Fruit fly (Drosophila melanogaster): Measurements from ENCODE around the gene Cyp12e1.

Gene Cyp12e1

DNA sequence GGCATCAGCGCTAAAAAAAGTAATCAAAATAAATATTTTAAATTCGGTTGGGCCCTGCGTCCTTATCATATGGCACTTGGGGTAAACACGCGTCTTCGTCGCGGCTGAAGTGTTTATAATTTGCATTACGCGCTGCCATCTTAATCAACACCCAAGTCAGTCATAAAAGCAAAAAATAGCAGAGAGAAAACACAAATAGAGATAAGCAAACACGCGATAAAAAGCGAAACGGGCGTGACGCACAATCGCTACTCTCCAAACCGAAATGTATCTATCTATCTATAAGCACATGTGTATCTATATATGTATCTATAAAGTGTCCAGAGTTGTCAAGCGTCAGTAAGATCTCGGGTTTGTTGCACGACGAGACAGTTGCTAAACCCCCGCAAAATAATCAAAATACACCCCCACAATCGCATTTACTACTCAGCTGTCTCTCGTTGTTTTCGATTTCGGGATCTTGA lies 43.6 kb upstream of the Cyp12e1 start (continued):
- no peak for TF ChIP-seq CG42726 (GFP tag; IDR thresholded peaks at IDR 0.05; ENCODE audit: partially characterized antibody)
- TF ChIP-seq CG17361 (GFP tag; IDR thresholded peaks at IDR 0.05): no peak
- TF ChIP-seq Dp (GFP tag; optimal IDR thresholded peaks at IDR 0.05): no peak
- TF ChIP-seq CG16779 (GFP tag; IDR thresholded peaks at IDR 0.05): no peak
- no peak for TF ChIP-seq usp (GFP tag; optimal IDR thresholded peaks at IDR 0.05)
- TF ChIP-seq bigmax (GFP tag; optimal IDR thresholded peaks at IDR 0.05): no peak
- no peak for TF ChIP-seq CG4282 (GFP tag; optimal IDR thresholded peaks at IDR 0.05)
- no peak for TF ChIP-seq CG6854 (GFP tag; optimal IDR thresholded peaks at IDR 0.05)
- TF ChIP-seq ssp (GFP tag; IDR thresholded peaks at IDR 0.05): no peak
- no peak for TF ChIP-seq CG9437 (GFP tag; optimal IDR thresholded peaks at IDR 0.05)
- no peak for TF ChIP-seq CTCF (GFP tag; optimal IDR thresholded peaks at IDR 0.05)
- TF ChIP-seq CG10543 (GFP tag; optimal IDR thresholded peaks at IDR 0.05): peak; percentile 63
- no peak for TF ChIP-seq CG8388 (GFP tag; optimal IDR thresholded peaks at IDR 0.05)
- no peak for TF ChIP-seq CG12299 (tag; optimal IDR thresholded peaks at IDR 0.05)
- TF ChIP-seq CG2712 (tag; optimal IDR thresholded peaks at IDR 0.05): no peak
- no peak for TF ChIP-seq CG14860 (GFP tag; IDR thresholded peaks at IDR 0.05; ENCODE audit: partially characterized antibody)
- peak; percentile 23 for TF ChIP-seq ash1 (GFP tag; optimal IDR thresholded peaks at IDR 0.05)
- no peak for TF ChIP-seq toy (GFP tag; IDR thresholded peaks at IDR 0.05)
- no peak for TF ChIP-seq Lpt (GFP tag; optimal IDR thresholded peaks at IDR 0.05)
- no peak for TF ChIP-seq HmgD (GFP tag; optimal IDR thresholded peaks at IDR 0.05)
- no peak for TF ChIP-seq pita (GFP tag; optimal IDR thresholded peaks at IDR 0.05)
- TF ChIP-seq gfzf (GFP tag; optimal IDR thresholded peaks at IDR 0.05): no peak
- no peak for TF ChIP-seq CG15601 (tag; optimal IDR thresholded peaks at IDR 0.05)
- TF ChIP-seq dpn (GFP tag; optimal IDR thresholded peaks at IDR 0.05): no peak
- TF ChIP-seq Hr39 (optimal IDR thresholded peaks at IDR 0.05): no peak
- no peak for TF ChIP-seq CG1603 (tag; optimal IDR thresholded peaks at IDR 0.05)
- TF ChIP-seq CG16863 (GFP tag; optimal IDR thresholded peaks at IDR 0.05): no peak
- no peak for TF ChIP-seq Oaz (GFP tag; IDR thresholded peaks at IDR 0.05)
- TF ChIP-seq CG2889 (GFP tag; IDR thresholded peaks at IDR 0.05): no peak
- TF ChIP-seq CG8924 (tag; optimal IDR thresholded peaks at IDR 0.05): no peak
- no peak for TF ChIP-seq CG2199 (GFP tag; IDR thresholded peaks at IDR 0.05)
- TF ChIP-seq CG12071 (GFP tag; optimal IDR thresholded peaks at IDR 0.05): peak; percentile 28
- TF ChIP-seq CG30431 (GFP tag; optimal IDR thresholded peaks at IDR 0.05): no peak
- no peak for TF ChIP-seq vnd (GFP tag; IDR thresholded peaks at IDR 0.05; ENCODE audit: partially characterized antibody)
- no peak for TF ChIP-seq CG7963 (GFP tag; IDR thresholded peaks at IDR 0.05; ENCODE audit: partially characterized antibody)
- no peak for TF ChIP-seq chn (GFP tag; optimal IDR thresholded peaks at IDR 0.05)
- no peak for TF ChIP-seq fd96Cb (tag; optimal IDR thresholded peaks at IDR 0.05)
- TF ChIP-seq hth (optimal IDR thresholded peaks at IDR 0.05): no peak
- TF ChIP-seq CG10462 (GFP tag; optimal IDR thresholded peaks at IDR 0.05): no peak
- no peak for TF ChIP-seq bcd (GFP tag; optimal IDR thresholded peaks at IDR 0.05)
- peak; percentile 7 for TF ChIP-seq Dek (tag; optimal IDR thresholded peaks at IDR 0.05)
- no peak for TF ChIP-seq Adf1 (GFP tag; IDR thresholded peaks at IDR 0.05)
- no peak for TF ChIP-seq CG34224 (GFP tag; IDR thresholded peaks at IDR 0.05; ENCODE audit: partially characterized antibody)
- no peak for TF ChIP-seq run (tag; optimal IDR thresholded peaks at IDR 0.05)
- TF ChIP-seq Bteb2 (GFP tag; optimal IDR thresholded peaks at IDR 0.05): no peak
- no peak for TF ChIP-seq Antp (GFP tag; optimal IDR thresholded peaks at IDR 0.05)
- no peak for TF ChIP-seq CG4404 (GFP tag; IDR thresholded peaks at IDR 0.05)
- no peak for TF ChIP-seq CG2202 (tag; optimal IDR thresholded peaks at IDR 0.05)
- no peak for TF ChIP-seq CG6254 (GFP tag; optimal IDR thresholded peaks at IDR 0.05)
- TF ChIP-seq p53 (GFP tag; optimal IDR thresholded peaks at IDR 0.05): no peak
- peak; percentile 72 for TF ChIP-seq CG13296 (GFP tag; optimal IDR thresholded peaks at IDR 0.05)
- TF ChIP-seq Six4 (GFP tag; optimal IDR thresholded peaks at IDR 0.05): no peak
- no peak for TF ChIP-seq crp (GFP tag; optimal IDR thresholded peaks at IDR 0.05)

Measured in whole organism, embryonic.